Worm (Caenorhabditis elegans): ENCODE results near the gene C33A11.2.

DNA sequence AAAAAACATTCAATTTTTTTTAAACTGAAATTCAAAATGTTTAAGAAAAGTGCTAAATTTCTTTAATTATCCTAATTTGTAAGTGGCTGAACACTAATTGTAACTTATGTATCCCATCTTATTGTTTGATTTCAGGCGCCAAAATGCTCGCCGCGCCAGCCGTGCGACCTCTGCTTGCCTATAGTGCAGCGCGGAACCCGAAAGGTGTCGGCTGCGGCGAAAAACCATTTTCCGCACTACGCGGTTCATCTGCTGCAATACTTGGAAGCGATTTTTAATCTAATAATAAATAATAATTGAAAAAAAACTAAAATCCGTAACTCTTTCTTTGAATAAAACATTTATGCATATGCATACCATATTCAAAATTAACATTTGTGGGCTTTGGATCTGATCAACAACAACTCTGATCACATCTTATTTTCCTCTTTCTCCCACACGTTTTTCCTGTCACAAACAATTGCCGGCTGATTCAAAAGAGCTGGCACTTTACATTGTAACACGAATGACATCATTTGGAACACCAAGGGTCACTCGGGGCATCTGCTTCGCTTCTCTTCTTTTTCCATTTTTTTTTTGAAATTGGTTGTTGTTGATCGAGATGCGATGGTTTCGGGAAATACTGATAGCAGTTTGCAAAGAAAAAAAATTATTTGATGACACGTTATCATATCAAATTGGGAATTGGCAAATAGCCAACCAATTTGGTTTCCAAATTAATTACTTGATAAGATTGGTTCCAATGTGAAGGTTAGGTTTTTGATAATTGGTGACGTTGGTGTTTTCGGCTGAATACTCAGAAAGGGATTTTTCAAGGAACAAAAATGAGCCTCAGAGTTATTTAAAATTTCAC is 20.2 kb upstream of the C33A11.2 start:
- TF ChIP-seq T22C8.4 (GFP tag; IDR thresholded peaks at IDR 0.05) (no peak), ref-1 (GFP tag; conservative IDR thresholded peaks at IDR 0.05) (no peak)

All from whole organism, midembryonic.